Worm (Caenorhabditis elegans) whole organism, L4 larva: Measurements from ENCODE around the gene Y50E8A.10.
"Not testable (repeated sequence)": the region's sequence is repeated elsewhere in the genome, so short reads cannot be mapped to it uniquely, and the experiment has no call there.

ENCODE experiments used
- F10B5.3 ChIP-seq: sonication (generic microtip); optimal IDR thresholded peaks from 2 replicates; lab custom pipeline; 2016; ENCODE audit warnings: mild to moderate bottlenecking, missing genetic modification characterization, missing compliant biosample characterization
- R02D3.7 ChIP-seq: fragments of 150-350 bp; sonication (generic microtip); optimal IDR thresholded peaks from 3 replicates; lab custom pipeline; 2014; ENCODE audit warnings: missing biosample characterization, missing genetic modification characterization
- Y48G9A.11 ChIP-seq: fragments of 200-800 bp; sonication (Bioruptor generic); IDR thresholded peaks from 2 replicates; pipeline ENCODE4 v1.3.6; 2022; ENCODE audit warnings: missing genetic modification reagents, missing genetic modification characterization, missing compliant biosample characterization
- aha-1 ChIP-seq: fragments of 150-350 bp; peaks from one replicate; lab custom pipeline; 2014; ENCODE audit warnings: missing biosample characterization, missing genetic modification characterization
- ceh-32 ChIP-seq: sonication (generic microtip); optimal IDR thresholded peaks from 2 replicates; lab custom pipeline; 2016; ENCODE audit warnings: mild to moderate bottlenecking, missing genetic modification characterization, missing compliant biosample characterization; ENCODE audit not compliant: poor library complexity
- daf-16 ChIP-seq, 3 experiments: sonication (generic microtip); optimal IDR thresholded peaks; 2 replicates each; lab custom pipeline; 2016 to 2017; ENCODE audit warnings: missing genetic modification characterization in 3 of 3, missing genetic modification reagents in 3 of 3, mild to moderate bottlenecking in 2 of 3, missing compliant biosample characterization in 2 of 3, missing biosample characterization in 1 of 3, moderate library complexity in 1 of 3
- daf-8 ChIP-seq: fragments of 200-800 bp; sonication (Bioruptor generic); IDR thresholded peaks from 2 replicates; pipeline ENCODE4 v1.3.6; 2022; ENCODE audit warnings: missing genetic modification characterization, missing compliant biosample characterization
- dmd-6 ChIP-seq: fragments of 200-800 bp; sonication (Bioruptor generic); IDR thresholded peaks from 2 replicates; pipeline ENCODE4 v1.3.6; 2022; ENCODE audit warnings: missing genetic modification reagents, missing genetic modification characterization, missing compliant biosample characterization
- dpl-1 ChIP-seq: fragments of 150-350 bp; optimal IDR thresholded peaks from 2 replicates; lab custom pipeline; 2014; ENCODE audit warnings: missing biosample characterization, missing genetic modification reagents, missing genetic modification characterization
- dve-1 ChIP-seq: sonication (generic microtip); optimal IDR thresholded peaks from 2 replicates; lab custom pipeline; 2017; ENCODE audit warnings: antibody characterized with exemption, mild to moderate bottlenecking, missing genetic modification characterization, missing compliant biosample characterization; ENCODE audit not compliant: insufficient read depth
- fos-1 ChIP-seq: fragments of 150-350 bp; optimal IDR thresholded peaks from 2 replicates; lab custom pipeline; 2014; ENCODE audit warnings: missing biosample characterization, missing genetic modification characterization
- gei-8 ChIP-seq: fragments of 200-800 bp; sonication (Bioruptor generic); optimal IDR thresholded peaks from 2 replicates; lab custom pipeline; 2018; ENCODE audit warnings: mild to moderate bottlenecking, missing genetic modification characterization, missing compliant biosample characterization
- hif-1 ChIP-seq, 2 experiments: sonication (generic microtip); optimal IDR thresholded peaks; 2 replicates each; lab custom pipeline; 2016 to 2017; ENCODE audit warnings: missing compliant biosample characterization in 2 of 2, missing genetic modification characterization in 2 of 2, missing genetic modification reagents in 2 of 2, missing genotype in 2 of 2, mild to moderate bottlenecking in 1 of 2
- hmg-1.1 ChIP-seq: fragments of 200-800 bp; sonication (Bioruptor generic); IDR thresholded peaks from 2 replicates; pipeline ENCODE4 v1.3.6; 2022; ENCODE audit warnings: missing genetic modification reagents, missing genetic modification characterization, missing compliant biosample characterization
- lin-38 ChIP-seq: fragments of 200-800 bp; sonication (Bioruptor generic); IDR thresholded peaks from 2 replicates; pipeline ENCODE4 v1.3.6; 2022; ENCODE audit warnings: missing genetic modification reagents, missing genetic modification characterization, missing compliant biosample characterization
- lir-3 ChIP-seq: sonication (generic microtip); optimal IDR thresholded peaks from 2 replicates; lab custom pipeline; 2016; ENCODE audit warnings: mild to moderate bottlenecking, missing genetic modification characterization, missing compliant biosample characterization
- madf-5 ChIP-seq, 2 experiments: fragments of 200-800 bp; sonication (Bioruptor generic); IDR thresholded peaks; 2 replicates each; pipeline ENCODE4 v1.3.6; 2022; ENCODE audit warnings: missing compliant biosample characterization in 2 of 2, missing genetic modification characterization in 2 of 2
- mdl-1 ChIP-seq, 2 experiments: fragments of 150-350 bp in 1 of 2; sonication (generic microtip) in 1 of 2; optimal IDR thresholded peaks; 2 replicates each; lab custom pipeline; 2014 to 2017; ENCODE audit warnings: missing biosample characterization in 2 of 2, missing genetic modification characterization in 2 of 2
- nhr-10 ChIP-seq: fragments of 150-350 bp; optimal IDR thresholded peaks from 2 replicates; lab custom pipeline; 2014; ENCODE audit warnings: missing biosample characterization, missing genetic modification characterization
- nhr-28 ChIP-seq: fragments of 150-350 bp; optimal IDR thresholded peaks from 2 replicates; lab custom pipeline; 2014; ENCODE audit warnings: missing biosample characterization, missing genetic modification characterization
- nhr-48 ChIP-seq: sonication (generic microtip); optimal IDR thresholded peaks from 2 replicates; lab custom pipeline; 2016; ENCODE audit warnings: mild to moderate bottlenecking, missing genetic modification characterization, missing compliant biosample characterization
- nhr-6 ChIP-seq: fragments of 150-350 bp; optimal IDR thresholded peaks from 2 replicates; lab custom pipeline; 2014; ENCODE audit warnings: missing biosample characterization, missing genetic modification characterization
- nhr-77 ChIP-seq: fragments of 150-350 bp; optimal IDR thresholded peaks from 2 replicates; lab custom pipeline; 2014; ENCODE audit warnings: missing biosample characterization, missing genetic modification characterization
- pha-4 ChIP-seq, 2 experiments: fragments of 150-350 bp in 1 of 2; fragments of 200-800 bp in 1 of 2; sonication (Bioruptor generic) in 1 of 2; IDR thresholded peaks in 1 of 2; optimal IDR thresholded peaks in 1 of 2; 2 replicates each; pipeline versions ENCODE4 v1.3.6 to Lab custom; 2014 to 2022; ENCODE audit warnings: missing genetic modification characterization in 2 of 2, missing genetic modification reagents in 2 of 2, missing biosample characterization in 1 of 2, missing compliant biosample characterization in 1 of 2
- pqm-1 ChIP-seq: sonication (generic microtip); optimal IDR thresholded peaks from 2 replicates; lab custom pipeline; 2017; ENCODE audit warnings: missing biosample characterization, missing genetic modification characterization
- set-16 ChIP-seq: fragments of 200-800 bp; sonication (Bioruptor generic); IDR thresholded peaks from 2 replicates; pipeline ENCODE4 v1.3.6; 2022; ENCODE audit warnings: missing genetic modification reagents, missing genetic modification characterization, missing compliant biosample characterization
- snpc-1.2 ChIP-seq: fragments of 200-800 bp; sonication (Bioruptor generic); IDR thresholded peaks from 2 replicates; pipeline ENCODE4 v1.3.6; 2022; ENCODE audit warnings: missing genetic modification reagents, missing genetic modification characterization, missing compliant biosample characterization
- spr-1 ChIP-seq: sonication (generic microtip); optimal IDR thresholded peaks from 2 replicates; lab custom pipeline; 2016; ENCODE audit warnings: mild to moderate bottlenecking, missing genetic modification characterization, missing compliant biosample characterization
- spr-3 ChIP-seq: fragments of 200-800 bp; sonication (Bioruptor generic); optimal IDR thresholded peaks from 2 replicates; lab custom pipeline; 2018; ENCODE audit warnings: mild to moderate bottlenecking, missing genetic modification characterization, missing compliant biosample characterization
- unc-62 ChIP-seq, 3 experiments: fragments of 150-350 bp in 1 of 3; sonication (generic microtip); optimal IDR thresholded peaks in 2 of 3; peaks in 1 of 3; 1 replicate in 1 of 3; 2 replicates in 2 of 3; lab custom pipeline; 2014 to 2017; ENCODE audit warnings: missing biosample characterization in 3 of 3, missing genetic modification characterization in 3 of 3, missing genetic modification reagents in 3 of 3, missing genotype in 1 of 3
- zfp-2 ChIP-seq: sonication (generic microtip); optimal IDR thresholded peaks from 2 replicates; lab custom pipeline; 2016; ENCODE audit warnings: mild to moderate bottlenecking, missing genetic modification characterization, missing compliant biosample characterization
- zip-11 ChIP-seq: fragments of 200-800 bp; sonication (Bioruptor generic); IDR thresholded peaks from 2 replicates; pipeline ENCODE4 v1.3.6; 2022; ENCODE audit warnings: missing genetic modification characterization, missing compliant biosample characterization
- ztf-11 ChIP-seq: fragments of 150-350 bp; optimal IDR thresholded peaks from 2 replicates; lab custom pipeline; 2014; ENCODE audit warnings: missing biosample characterization, missing genetic modification characterization

Y50E8A.10 gene

ce11 chrV:14742898-14743297 is 36.9 kb upstream of the Y50E8A.10 start:
- peak; percentile 70 for TF ChIP-seq set-16

- TF ChIP-seq set-16, result peak; percentile 92
These were observed 36.4 kb upstream of the Y50E8A.10 start for ce11 chrV:14743438-14743837.

- TF ChIP-seq set-16 (peak; percentile 87), pha-4 (GFP tag; IDR thresholded peaks at IDR 0.05; lab: Robert Waterston, UW) (no peak), pha-4 (tag; optimal IDR thresholded peaks at IDR 0.05; lab: Kevin White, UChicago) (no peak)
These were observed 35.0 kb upstream of the Y50E8A.10 start for ce11 chrV:14744824-14745223.

ce11 chrV:14746975-14747374 is 32.8 kb upstream of the Y50E8A.10 start:
- TF ChIP-seq set-16, result peak; percentile 89
- no peak for TF ChIP-seq R02D3.7 (tag; lab: Kevin White, UChicago)

ce11 chrV:14748608-14749137 is 31.1 kb upstream of the Y50E8A.10 start, which contains the start of the genes lipl-8 and Y50E8A.22:
Gene lipl-8 (minus strand): TSS chrV:14748708.
Gene Y50E8A.22 (minus strand): TSS chrV:14749087.
- no peak for TF ChIP-seq ztf-11 (tag; lab: Kevin White, UChicago)
- no peak for TF ChIP-seq hmg-1.1 (GFP tag; lab: Robert Waterston, UW)
- TF ChIP-seq lin-38, result no peak
- no peak for TF ChIP-seq snpc-1.2
- TF ChIP-seq zip-11 (GFP tag; lab: Robert Waterston, UW), result no peak
- TF ChIP-seq hif-1 (tag; optimal IDR thresholded peaks at IDR 0.05; lab: Kevin White, UChicago), result no peak
- TF ChIP-seq nhr-6 (tag; lab: Kevin White, UChicago), result no peak
- TF ChIP-seq daf-8 (GFP tag; lab: Robert Waterston, UW), result no peak

ce11 chrV:14750357-14750756 is 29.4 kb upstream of the Y50E8A.10 start, which contains the start of gene nspa-10:
Gene nspa-10 (minus strand): TSS chrV:14750457.
- not testable (repeated sequence) for TF ChIP-seq hif-1 (tag; optimal IDR thresholded peaks at IDR 0.05; lab: Kevin White, UChicago); nhr-10 (tag; lab: Kevin White, UChicago); spr-3 (GFP tag; lab: Kevin White, UChicago)
- TF ChIP-seq, all 104 proteins: peak for 0; not testable (repeated sequence) for 104

ce11 chrV:14762563-14762962 is 17.2 kb upstream of the Y50E8A.10 start:
- TF ChIP-seq unc-62 (GFP tag; optimal IDR thresholded peaks at IDR 0.05 in 1 of 2; lab: Kevin White, UChicago) (peak in 1 of 2 experiments; percentile 84), unc-62 (tag; optimal IDR thresholded peaks at IDR 0.05; lab: Kevin White, UChicago) (no peak), zfp-2 (tag; lab: Kevin White, UChicago) (no peak), F10B5.3 (tag; lab: Kevin White, UChicago) (no peak), daf-8 (GFP tag; lab: Robert Waterston, UW) (no peak), dve-1 (no peak), aha-1 (tag; lab: Kevin White, UChicago) (peak; percentile 84), lir-3 (tag; lab: Kevin White, UChicago) (no peak), gei-8 (GFP tag; lab: Kevin White, UChicago) (no peak)

ce11 chrV:14763582-14763981 is 16.2 kb upstream of the Y50E8A.10 start:
- TF ChIP-seq unc-62 (GFP tag; optimal IDR thresholded peaks at IDR 0.05 in 1 of 2; lab: Kevin White, UChicago) (peak in 1 of 2 experiments; percentile 87), unc-62 (tag; optimal IDR thresholded peaks at IDR 0.05; lab: Kevin White, UChicago) (no peak), pqm-1 (no peak)
- TF ChIP-seq, all 104 proteins: peak for 1

- TF ChIP-seq zfp-2 (tag; lab: Kevin White, UChicago) (no peak), nhr-77 (tag; lab: Kevin White, UChicago) (peak; percentile 36), mdl-1 (tag; optimal IDR thresholded peaks at IDR 0.05; lab: Kevin White, UChicago) (no peak), spr-1 (tag; lab: Kevin White, UChicago) (no peak), daf-16 (GFP tag; optimal IDR thresholded peaks at IDR 0.05; lab: Kevin White, UChicago) (no peak), daf-16 (tag; optimal IDR thresholded peaks at IDR 0.05; lab: Kevin White, UChicago) (peak; percentile 36), dpl-1 (GFP tag; lab: Kevin White, UChicago) (peak; percentile 3), madf-5 (GFP tag; IDR thresholded peaks at IDR 0.05; lab: Robert Waterston, UW) (no peak), fos-1 (tag; lab: Kevin White, UChicago) (no peak), ceh-32 (no peak), Y48G9A.11 (GFP tag; lab: Robert Waterston, UW) (no peak), dmd-6 (GFP tag; lab: Robert Waterston, UW) (peak; percentile 38; the same call in 1 of the 2 replicates), nhr-28 (tag; lab: Kevin White, UChicago) (peak; percentile 87), nhr-48 (peak; percentile 21), unc-62 (GFP tag; optimal IDR thresholded peaks at IDR 0.05 in 1 of 2; lab: Kevin White, UChicago) (peak in 1 of 2 experiments; percentile 6), unc-62 (tag; optimal IDR thresholded peaks at IDR 0.05; lab: Kevin White, UChicago) (no peak)
These were observed 6.7 kb upstream of the Y50E8A.10 start, which contains the start of gene haf-7 for ce11 chrV:14773048-14773447. Gene haf-7 (plus strand): TSS chrV:14773258.
